Worm (Caenorhabditis elegans): ENCODE data around the gene E02A10.3.

E02A10.3 gene

ce11 chrV:12584771-12585170 is 5.4 kb downstream of the E02A10.3 start:
- TF ChIP-seq nhr-19 (GFP tag; conservative IDR thresholded peaks at IDR 0.05), result no peak
- peak; percentile 5 for TF ChIP-seq pax-3 (tag; optimal IDR thresholded peaks at IDR 0.05)
- no peak for TF ChIP-seq sup-37 (GFP tag; optimal IDR thresholded peaks at IDR 0.05)
- peak; percentile 34 for TF ChIP-seq lin-14 (GFP tag; optimal IDR thresholded peaks at IDR 0.05)
- no peak for TF ChIP-seq egl-27 (tag; optimal IDR thresholded peaks at IDR 0.05)
- no peak for TF ChIP-seq grh-1 (GFP tag; IDR thresholded peaks at IDR 0.05)
- no peak for TF ChIP-seq vab-15 (tag; optimal IDR thresholded peaks at IDR 0.05)
- TF ChIP-seq F16B12.6 (tag; optimal IDR thresholded peaks at IDR 0.05), result no peak
- TF ChIP-seq elt-2 (tag; optimal IDR thresholded peaks at IDR 0.05), result no peak
- TF ChIP-seq irx-1 (tag; optimal IDR thresholded peaks at IDR 0.05), result no peak
- no peak for TF ChIP-seq fkh-10 (GFP tag; optimal IDR thresholded peaks at IDR 0.05)
- TF ChIP-seq tbx-2 (tag; optimal IDR thresholded peaks at IDR 0.05), result no peak
- TF ChIP-seq ceh-88 (GFP tag; IDR thresholded peaks at IDR 0.05), result no peak

DNA sequence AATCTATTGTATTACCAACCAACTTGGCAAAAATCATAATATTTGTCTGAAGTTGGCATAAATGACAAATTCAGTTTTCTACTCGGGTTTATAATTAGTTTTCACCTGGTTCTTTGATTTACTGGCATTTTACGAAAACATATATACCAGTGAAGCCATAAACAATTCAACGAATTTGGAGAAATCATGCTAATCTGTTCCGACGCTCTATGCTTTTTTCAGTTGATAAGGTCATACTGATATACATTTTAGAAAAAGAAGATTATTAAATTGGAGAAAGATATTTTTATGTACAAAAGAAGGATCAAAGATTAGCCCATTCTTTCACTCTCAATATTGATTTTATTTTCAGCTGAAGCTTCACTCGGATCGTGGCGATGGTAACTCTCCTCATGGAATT is 7.4 kb downstream of the E02A10.3 start:
- TF ChIP-seq grh-1 (GFP tag; IDR thresholded peaks at IDR 0.05), result no peak
- TF ChIP-seq pax-3 (tag; optimal IDR thresholded peaks at IDR 0.05), result peak; percentile 79
- TF ChIP-seq fkh-8 (tag; optimal IDR thresholded peaks at IDR 0.05), result peak; percentile 42
- TF ChIP-seq dsc-1 (tag; optimal IDR thresholded peaks at IDR 0.05), result peak; percentile 76
- no peak for TF ChIP-seq hlh-17 (GFP tag; optimal IDR thresholded peaks at IDR 0.05; ENCODE audit: borderline replicate concordance)

- TF ChIP-seq snpc-4 (tag; optimal IDR thresholded peaks at IDR 0.05) (no peak), fkh-10 (GFP tag; optimal IDR thresholded peaks at IDR 0.05) (no peak), sup-37 (GFP tag; optimal IDR thresholded peaks at IDR 0.05) (no peak), nhr-77 (tag; optimal IDR thresholded peaks at IDR 0.05) (no peak), alr-1 (tag; optimal IDR thresholded peaks at IDR 0.05; ENCODE audit: borderline replicate concordance) (no peak), C16A3.4 (tag; optimal IDR thresholded peaks at IDR 0.05) (no peak), nhr-76 (tag; optimal IDR thresholded peaks at IDR 0.05) (no peak), lir-3 (tag; optimal IDR thresholded peaks at IDR 0.05; ENCODE audit: poor library complexity) (no peak), lin-13 (GFP tag; optimal IDR thresholded peaks at IDR 0.05) (no peak), nhr-20 (tag; optimal IDR thresholded peaks at IDR 0.05) (no peak), nhr-71 (tag; optimal IDR thresholded peaks at IDR 0.05) (no peak), ceh-63 (GFP tag; optimal IDR thresholded peaks at IDR 0.05) (no peak), lin-15B (tag; optimal IDR thresholded peaks at IDR 0.05) (no peak), unc-86 (tag; optimal IDR thresholded peaks at IDR 0.05) (no peak), mef-2 (tag; optimal IDR thresholded peaks at IDR 0.05) (no peak), nhr-237 (tag; optimal IDR thresholded peaks at IDR 0.05) (no peak), sptf-1 (tag; optimal IDR thresholded peaks at IDR 0.05) (no peak), egl-13 (tag; optimal IDR thresholded peaks at IDR 0.05) (no peak)
Measured at ce11 chrV:12588030-12588429, 8.6 kb downstream of the E02A10.3 start, which contains the start of gene C14C10.1. Gene C14C10.1 (plus strand): TSS chrV:12588330.

DNA sequence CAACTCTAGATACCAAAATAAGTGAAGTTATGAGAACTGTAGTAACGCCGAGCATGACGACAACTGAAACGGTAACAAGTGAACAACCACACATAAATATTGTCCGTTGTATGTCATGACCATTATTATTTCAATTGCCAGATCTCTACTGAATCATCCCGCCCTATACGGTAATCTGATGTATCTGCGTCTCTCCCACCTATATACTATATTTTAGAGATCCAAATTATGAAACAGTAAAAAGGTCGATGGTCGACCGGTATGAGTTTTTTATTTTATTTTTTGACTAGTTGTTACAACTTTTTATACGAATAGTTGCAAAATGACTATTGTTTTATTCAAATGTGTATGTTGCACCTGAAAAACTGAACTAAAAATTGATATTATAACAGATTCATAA is 11.2 kb downstream of the E02A10.3 start, which contains the start of gene ttr-43:
ttr-43 (minus strand) TSS at position 101 of the 400 bp plus-strand sequence.
- TF ChIP-seq elt-2 (tag; optimal IDR thresholded peaks at IDR 0.05) (no peak), nhr-28 (tag; optimal IDR thresholded peaks at IDR 0.05) (no peak), pqm-1 (tag; optimal IDR thresholded peaks at IDR 0.05) (no peak), irx-1 (tag; optimal IDR thresholded peaks at IDR 0.05) (no peak), nhr-84 (tag; optimal IDR thresholded peaks at IDR 0.05) (no peak), mef-2 (tag; optimal IDR thresholded peaks at IDR 0.05) (no peak), pax-3 (tag; optimal IDR thresholded peaks at IDR 0.05) (no peak), ceh-88 (GFP tag; IDR thresholded peaks at IDR 0.05) (no peak), fos-1 (tag; optimal IDR thresholded peaks at IDR 0.05) (no peak), ets-5 (GFP tag; IDR thresholded peaks at IDR 0.05) (no peak), nhr-12 (tag; optimal IDR thresholded peaks at IDR 0.05) (no peak), nhr-77 (tag; optimal IDR thresholded peaks at IDR 0.05) (no peak), xbp-1 (tag; optimal IDR thresholded peaks at IDR 0.05) (no peak), fkh-10 (GFP tag; optimal IDR thresholded peaks at IDR 0.05) (no peak), snu-23 (GFP tag; optimal IDR thresholded peaks at IDR 0.05) (no peak), unc-86 (tag; optimal IDR thresholded peaks at IDR 0.05) (no peak), sup-37 (GFP tag; optimal IDR thresholded peaks at IDR 0.05) (no peak), lin-35 (GFP tag; optimal IDR thresholded peaks at IDR 0.05) (no peak), lin-13 (GFP tag; optimal IDR thresholded peaks at IDR 0.05) (no peak), fkh-4 (tag; optimal IDR thresholded peaks at IDR 0.05; ENCODE audit: borderline replicate concordance) (no peak)
